Fruit fly (Drosophila melanogaster) whole organism, pupa: Measurements from ENCODE around the gene Shab.

Experiments
- CG8159 ChIP-seq: fragments of 200-800 bp; sonication (Bioruptor generic); optimal IDR thresholded peaks from 3 replicates; lab custom pipeline; 2018; ENCODE audit warnings: missing biosample characterization, mild to moderate bottlenecking, missing genetic modification characterization, moderate library complexity
- CG8301 ChIP-seq: fragments of 200-800 bp; sonication (Bioruptor generic); optimal IDR thresholded peaks from 2 replicates; lab custom pipeline; 2018; ENCODE audit warnings: missing biosample characterization, mild to moderate bottlenecking, missing genetic modification characterization

dm6 chr3L:2918628-2919027 is 23.8 kb downstream of the Shab start:
- no peak for TF ChIP-seq CG8159 (tag; lab: Kevin White, UChicago)
- no peak for TF ChIP-seq CG8301 (tag; lab: Kevin White, UChicago)
